Fruit fly (Drosophila melanogaster) whole organism, embryonic: ENCODE measurements around the gene CG4332.

Experiments
- Ada2b ChIP-seq: fragments of 200-800 bp; sonication (Bioruptor generic); IDR thresholded peaks from 2 replicates; pipeline ENCODE4 v1.3.6; 2022; ENCODE audit warnings: missing biosample characterization, missing genetic modification characterization
- Adf1 ChIP-seq: fragments of 200-800 bp; sonication (Bioruptor generic); IDR thresholded peaks from 2 replicates; pipeline ENCODE4 v1.3.6; 2022; ENCODE audit warnings: missing biosample characterization, missing genetic modification characterization
- Bdp1 ChIP-seq: fragments of 200-800 bp; sonication (Bioruptor generic); optimal IDR thresholded peaks from 3 replicates; lab custom pipeline; 2016; ENCODE audit warnings: missing biosample characterization, missing genetic modification characterization
- CG10462 ChIP-seq: fragments of 200-800 bp; sonication (Bioruptor generic); optimal IDR thresholded peaks from 2 replicates; lab custom pipeline; 2016; ENCODE audit warnings: missing biosample characterization, missing genetic modification characterization
- CG10654 ChIP-seq: fragments of 200-800 bp; sonication (Bioruptor generic); optimal IDR thresholded peaks from 2 replicates; lab custom pipeline; 2016; ENCODE audit warnings: missing biosample characterization, missing genetic modification characterization
- CG11247 ChIP-seq: fragments of 200-800 bp; sonication (Bioruptor generic); IDR thresholded peaks from 2 replicates; pipeline ENCODE4 v1.3.6; 2022; ENCODE audit warnings: missing biosample characterization, missing genetic modification characterization
- CG11504 ChIP-seq: fragments of 200-800 bp; sonication (Bioruptor generic); optimal IDR thresholded peaks from 3 replicates; lab custom pipeline; 2019; ENCODE audit warnings: missing biosample characterization, mild to moderate bottlenecking, missing genetic modification characterization, moderate library complexity
- CG12155 ChIP-seq: fragments of 200-800 bp; sonication (Bioruptor generic); optimal IDR thresholded peaks from 3 replicates; lab custom pipeline; 2016; ENCODE audit warnings: missing biosample characterization, missing genetic modification characterization
- CG13287 ChIP-seq: fragments of 200-800 bp; sonication (Bioruptor generic); IDR thresholded peaks from 2 replicates; pipeline ENCODE4 v1.3.6; 2022; ENCODE audit warnings: missing biosample characterization, missing genetic modification characterization; ENCODE audit not compliant: partially characterized antibody
- CG13296 ChIP-seq: fragments of 200-800 bp; sonication (Bioruptor generic); optimal IDR thresholded peaks from 3 replicates; lab custom pipeline; 2018; ENCODE audit warnings: missing biosample characterization, mild to moderate bottlenecking, missing genetic modification characterization
- CG17186 ChIP-seq: fragments of 200-800 bp; sonication (Bioruptor generic); optimal IDR thresholded peaks from 3 replicates; lab custom pipeline; 2017; ENCODE audit warnings: missing biosample characterization, missing genetic modification reagents, missing genetic modification characterization
- CG17359 ChIP-seq: fragments of 200-800 bp; sonication (Bioruptor generic); optimal IDR thresholded peaks from 3 replicates; lab custom pipeline; 2018; ENCODE audit warnings: missing biosample characterization, mild to moderate bottlenecking, missing genetic modification characterization, moderate library complexity
- CG31365 ChIP-seq: fragments of 200-800 bp; sonication (Bioruptor generic); optimal IDR thresholded peaks from 2 replicates; lab custom pipeline; 2018; ENCODE audit warnings: missing biosample characterization, mild to moderate bottlenecking, missing genetic modification characterization
- CG32772 ChIP-seq: fragments of 200-800 bp; sonication (Bioruptor generic); IDR thresholded peaks from 2 replicates; pipeline ENCODE4 v1.3.6; 2022; ENCODE audit warnings: missing biosample characterization, missing genetic modification characterization
- CG4730 ChIP-seq: fragments of 200-800 bp; sonication (Bioruptor generic); IDR thresholded peaks from 2 replicates; pipeline ENCODE4 v1.3.6; 2022; ENCODE audit warnings: missing biosample characterization, missing genetic modification characterization
- CG7372 ChIP-seq: fragments of 200-800 bp; sonication (Bioruptor generic); IDR thresholded peaks from 2 replicates; pipeline ENCODE4 v1.3.6; 2022; ENCODE audit warnings: missing biosample characterization, missing genetic modification characterization
- CG9932 ChIP-seq: fragments of 200-800 bp; sonication (Bioruptor generic); IDR thresholded peaks from 2 replicates; pipeline ENCODE4 v1.3.6; 2022; ENCODE audit warnings: missing biosample characterization, missing genetic modification characterization
- CoRest ChIP-seq: fragments of 200-800 bp; sonication (Bioruptor generic); optimal IDR thresholded peaks from 3 replicates; lab custom pipeline; 2018; ENCODE audit warnings: missing biosample characterization, mild to moderate bottlenecking, missing genetic modification characterization, moderate library complexity
- Dek ChIP-seq: fragments of 200-800 bp; sonication (Bioruptor generic); optimal IDR thresholded peaks from 3 replicates; lab custom pipeline; 2019; ENCODE audit warnings: missing biosample characterization, mild to moderate bottlenecking, missing genetic modification characterization, moderate library complexity
- Drgx ChIP-seq: fragments of 200-800 bp; sonication (Bioruptor generic); IDR thresholded peaks from 2 replicates; pipeline ENCODE4 v1.3.6; 2022; ENCODE audit warnings: missing biosample characterization, missing genetic modification characterization
- Eip74EF ChIP-seq, 2 experiments: fragments of 200-800 bp in 1 of 2; fragments of >200 bp in 1 of 2; sonication (Bioruptor generic) in 1 of 2; optimal IDR thresholded peaks; 2 replicates each; lab custom pipeline; 2017 to 2019; ENCODE audit warnings: missing biosample characterization in 2 of 2, missing genetic modification characterization in 2 of 2, mild to moderate bottlenecking in 1 of 2, moderate library complexity in 1 of 2
- Elba2 ChIP-seq: fragments of 200-800 bp; sonication (Bioruptor generic); optimal IDR thresholded peaks from 3 replicates; lab custom pipeline; 2016; ENCODE audit warnings: missing biosample characterization, missing genetic modification characterization
- Hmr ChIP-seq: fragments of 200-800 bp; sonication (Bioruptor generic); optimal IDR thresholded peaks from 3 replicates; lab custom pipeline; 2017; ENCODE audit warnings: mild to moderate bottlenecking, missing biosample characterization, missing genetic modification reagents, missing genetic modification characterization
- Med ChIP-seq: fragments of 200-800 bp; sonication (Bioruptor generic); peaks from one replicate; lab custom pipeline; 2016; ENCODE audit warnings: missing biosample characterization, missing genetic modification characterization, mild to moderate bottlenecking, inconsistent platforms, moderate library complexity
- Mes4 ChIP-seq: fragments of 200-800 bp; sonication (Bioruptor generic); optimal IDR thresholded peaks from 2 replicates; lab custom pipeline; 2016; ENCODE audit warnings: missing biosample characterization, missing genetic modification characterization
- Nf-YA ChIP-seq: fragments of 200-800 bp; sonication (Bioruptor generic); IDR thresholded peaks from 2 replicates; pipeline ENCODE4 v1.3.6; 2022; ENCODE audit warnings: missing biosample characterization, missing genetic modification characterization
- Pdp1 ChIP-seq, 2 experiments: fragments of 200-800 bp; sonication (Bioruptor generic); optimal IDR thresholded peaks; 3 replicates each; lab custom pipeline; 2016; ENCODE audit warnings: missing biosample characterization in 2 of 2, missing genetic modification characterization in 2 of 2, mild to moderate bottlenecking in 1 of 2, moderate library complexity in 1 of 2
- Six4 ChIP-seq: fragments of 200-800 bp; sonication (Bioruptor generic); optimal IDR thresholded peaks from 2 replicates; lab custom pipeline; 2016; ENCODE audit warnings: missing biosample characterization, missing genetic modification characterization
- Ssrp ChIP-seq: fragments of 200-800 bp; sonication (Bioruptor generic); optimal IDR thresholded peaks from 2 replicates; lab custom pipeline; 2018; ENCODE audit warnings: missing biosample characterization, mild to moderate bottlenecking, missing genetic modification characterization, moderate library complexity
- ara ChIP-seq: fragments of 200-800 bp; sonication (Bioruptor generic); IDR thresholded peaks from 2 replicates; pipeline ENCODE4 v1.3.6; 2022; ENCODE audit warnings: missing biosample characterization, missing genetic modification characterization
- caup ChIP-seq: fragments of 200-800 bp; sonication (Bioruptor generic); optimal IDR thresholded peaks from 3 replicates; lab custom pipeline; 2017; ENCODE audit warnings: missing biosample characterization, mild to moderate bottlenecking, missing genetic modification characterization, moderate library complexity; ENCODE audit not compliant: severe bottlenecking
- ci ChIP-seq: fragments of 200-800 bp; sonication (Bioruptor generic); IDR thresholded peaks from 3 replicates; pipeline ENCODE4 v1.3.6; 2022; ENCODE audit warnings: missing biosample characterization, missing genetic modification characterization
- dmrt99B ChIP-seq: fragments of 200-800 bp; sonication (Bioruptor generic); optimal IDR thresholded peaks from 2 replicates; lab custom pipeline; 2018; ENCODE audit warnings: missing biosample characterization, mild to moderate bottlenecking, missing genetic modification characterization, moderate library complexity
- dysf ChIP-seq: fragments of 200-800 bp; sonication (Bioruptor generic); IDR thresholded peaks from 3 replicates; pipeline ENCODE4 v1.3.6; 2022; ENCODE audit warnings: missing biosample characterization, missing genetic modification characterization
- grn ChIP-seq: fragments of 200-800 bp; sonication (Bioruptor generic); optimal IDR thresholded peaks from 3 replicates; lab custom pipeline; 2017; ENCODE audit warnings: missing biosample characterization, missing genetic modification characterization
- kah ChIP-seq: fragments of 200-800 bp; sonication (Bioruptor generic); optimal IDR thresholded peaks from 2 replicates; lab custom pipeline; 2018; ENCODE audit warnings: missing biosample characterization, mild to moderate bottlenecking, missing genetic modification characterization
- kni ChIP-seq: fragments of 200-800 bp; sonication (Bioruptor generic); optimal IDR thresholded peaks from 3 replicates; lab custom pipeline; 2017; ENCODE audit warnings: mild to moderate bottlenecking, missing biosample characterization, missing genetic modification reagents, missing genetic modification characterization
- nerfin-2 ChIP-seq: fragments of 200-800 bp; sonication (Bioruptor generic); IDR thresholded peaks from 2 replicates; pipeline ENCODE4 v1.3.6; 2022; ENCODE audit warnings: missing biosample characterization, missing genetic modification characterization; ENCODE audit not compliant: partially characterized antibody
- p53 ChIP-seq: fragments of 200-800 bp; sonication (Bioruptor generic); optimal IDR thresholded peaks from 2 replicates; lab custom pipeline; 2016; ENCODE audit warnings: missing biosample characterization, missing genetic modification characterization
- pan ChIP-seq, 4 experiments: fragments of >200 bp in 3 of 4; fragments of 200-800 bp in 1 of 4; sonication (Bioruptor generic) in 1 of 4; optimal IDR thresholded peaks in 3 of 4; IDR thresholded peaks in 1 of 4; 2 replicates each; pipeline versions ENCODE4 v1.3.6 to Lab custom; 2017 to 2022; ENCODE audit warnings: missing biosample characterization in 2 of 4, missing genetic modification characterization in 2 of 4, mixed read lengths in 1 of 4
- ranshi ChIP-seq: fragments of 200-800 bp; sonication (Bioruptor generic); IDR thresholded peaks from 2 replicates; pipeline ENCODE4 v1.3.6; 2022; ENCODE audit warnings: missing biosample characterization, missing genetic modification characterization
- rib ChIP-seq: fragments of 200-800 bp; sonication (Bioruptor generic); IDR thresholded peaks from 2 replicates; pipeline ENCODE4 v1.3.6; 2022; ENCODE audit warnings: missing biosample characterization, missing genetic modification characterization
- row ChIP-seq: fragments of 200-800 bp; sonication (Bioruptor generic); IDR thresholded peaks from 3 replicates; pipeline ENCODE4 v1.3.6; 2022; ENCODE audit warnings: missing biosample characterization, missing genetic modification characterization
- tin ChIP-seq: fragments of 200-800 bp; sonication (Bioruptor generic); optimal IDR thresholded peaks from 3 replicates; lab custom pipeline; 2016; ENCODE audit warnings: missing biosample characterization, missing genetic modification characterization
- trem ChIP-seq: fragments of 200-800 bp; optimal IDR thresholded peaks from 3 replicates; lab custom pipeline; 2019; ENCODE audit warnings: missing biosample characterization, mild to moderate bottlenecking, missing genetic modification characterization, moderate library complexity
- tup ChIP-seq: fragments of 200-800 bp; sonication (Bioruptor generic); optimal IDR thresholded peaks from 2 replicates; lab custom pipeline; 2016; ENCODE audit warnings: missing biosample characterization, mild to moderate bottlenecking, missing genetic modification characterization, moderate library complexity
- vvl ChIP-seq: fragments of 200-800 bp; sonication (Bioruptor generic); IDR thresholded peaks from 2 replicates; pipeline ENCODE4 v1.3.6; 2022; ENCODE audit warnings: missing biosample characterization, missing genetic modification characterization
- zen ChIP-seq: fragments of 200-800 bp; sonication (Bioruptor generic); optimal IDR thresholded peaks from 3 replicates; lab custom pipeline; 2018; ENCODE audit warnings: missing biosample characterization, mild to moderate bottlenecking, missing genetic modification characterization, moderate library complexity

CG4332 gene

DNA sequence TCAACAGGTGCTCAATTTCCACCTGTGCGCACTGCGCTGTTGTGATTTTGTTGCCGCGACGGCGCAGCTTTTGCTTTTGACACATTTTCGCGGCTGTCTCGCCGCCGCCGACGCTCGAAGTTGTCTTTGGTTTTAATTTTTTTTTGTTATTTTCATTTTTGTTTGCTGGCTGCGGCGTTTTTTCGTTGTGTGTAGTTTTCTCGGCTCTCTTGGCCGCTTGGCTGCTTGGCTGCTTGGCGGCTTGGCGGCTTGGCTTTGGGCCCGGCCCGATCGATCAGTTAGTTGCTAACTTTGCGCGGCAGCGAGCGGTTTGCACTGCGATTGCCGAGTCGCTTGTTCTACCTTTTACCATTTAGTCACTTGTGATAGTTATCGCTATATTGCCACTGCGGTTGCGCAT is 40.0 kb upstream of the CG4332 start, which contains the start of gene CG42237 (continued):
- TF ChIP-seq CoRest (tag; lab: Kevin White, UChicago) (no peak), kni (GFP tag; lab: Kevin White, UChicago) (no peak), CG9932 (GFP tag; lab: Robert Waterston, UW) (peak; percentile 39), rib (0 out of 2 replicates have a peak, but pooled peaks have one; percentile 11), Med (GFP tag; lab: Kevin White, UChicago) (peak; percentile 72), CG7372 (no peak), CG31365 (tag; lab: Kevin White, UChicago) (no peak), ara (GFP tag; lab: Robert Waterston, UW) (0 out of 2 replicates have a peak, but pooled peaks have one; percentile 31), CG13296 (GFP tag; lab: Kevin White, UChicago) (no peak), Hmr (no peak), caup (GFP tag; lab: Kevin White, UChicago) (no peak), CG32772 (GFP tag; lab: Robert Waterston, UW) (peak; percentile 40; the same call in 1 of the 2 replicates), CG17359 (tag; lab: Kevin White, UChicago) (no peak), Elba2 (GFP tag; lab: Kevin White, UChicago) (no peak), vvl (GFP tag; lab: Robert Waterston, UW) (0 out of 2 replicates have a peak, but pooled peaks have one; percentile 43), zen (no peak), Drgx (GFP tag; lab: Robert Waterston, UW) (peak; percentile 61), ranshi (GFP tag; lab: Robert Waterston, UW) (no peak), Mes4 (GFP tag; lab: Kevin White, UChicago) (no peak), grn (GFP tag; lab: Kevin White, UChicago) (no peak), Dek (tag; lab: Kevin White, UChicago) (no peak), ci (0 out of 3 replicates have a peak, but pooled peaks have one; percentile 24), CG10654 (no peak), Adf1 (GFP tag; lab: Robert Waterston, UW) (peak; percentile 48; the same call in 1 of the 2 replicates), p53 (no peak), CG17186 (GFP tag; lab: Kevin White, UChicago) (no peak), Nf-YA (no peak)
- TF ChIP-seq, all 482 proteins: peak for 19

DNA sequence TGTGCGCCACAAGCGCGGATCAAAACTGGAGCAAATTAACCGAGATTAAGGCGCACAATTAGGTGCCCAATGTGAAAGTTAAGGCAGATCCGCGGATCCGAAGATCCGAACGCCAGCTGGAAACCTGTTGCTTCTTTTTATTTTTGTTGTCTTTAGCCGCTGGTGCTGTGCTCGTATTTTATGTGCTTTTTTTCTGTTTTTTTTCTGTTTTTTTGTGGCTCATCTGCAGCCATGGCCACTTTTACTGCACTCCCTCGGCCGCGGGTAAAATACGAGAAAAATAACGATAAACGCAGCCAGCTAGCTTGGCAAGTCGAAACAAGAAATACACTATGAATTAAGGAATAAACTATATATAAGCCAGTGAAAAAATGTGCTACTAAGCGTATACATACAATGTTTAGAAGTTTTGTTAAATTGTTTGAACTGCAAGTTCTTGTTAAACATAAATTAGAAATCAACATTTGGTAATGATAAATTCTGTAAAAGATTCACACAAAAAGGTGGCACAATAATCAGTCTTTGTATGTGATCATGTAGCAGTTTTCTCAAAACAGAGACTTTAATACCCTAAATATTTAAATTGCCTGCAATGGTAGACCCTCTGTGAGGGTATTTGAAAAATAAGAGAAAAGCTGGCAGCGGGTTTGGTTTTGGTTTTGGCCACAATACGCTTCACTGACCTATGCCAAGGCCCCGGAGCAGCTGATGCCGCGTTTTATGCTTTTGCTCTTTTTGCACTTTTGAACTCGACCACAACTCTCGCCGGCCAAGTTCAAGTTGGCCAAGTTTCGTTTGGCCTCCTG is 38.2 kb upstream of the CG4332 start:
- no peak for TF ChIP-seq dysf (GFP tag; lab: Robert Waterston, UW)
- no peak for TF ChIP-seq pan (optimal IDR thresholded peaks at IDR 0.05; lab: Kevin White, UChicago)
- no peak for TF ChIP-seq pan (GFP tag; optimal IDR thresholded peaks at IDR 0.05 in 1 of 2, IDR thresholded peaks at IDR 0.05 in 1 of 2)
- no peak for TF ChIP-seq Adf1 (GFP tag; lab: Robert Waterston, UW)
- TF ChIP-seq CG11247, result no peak
- no peak for TF ChIP-seq Ssrp (tag; lab: Kevin White, UChicago)
- no peak for TF ChIP-seq tup (GFP tag; lab: Kevin White, UChicago)
- TF ChIP-seq trem (tag; lab: Kevin White, UChicago), result no peak
- TF ChIP-seq CG13287 (GFP tag; lab: Robert Waterston, UW), result no peak
- TF ChIP-seq nerfin-2 (GFP tag; lab: Robert Waterston, UW), result no peak
- TF ChIP-seq row, result peak; percentile 22; the same call in 2 of the 3 replicates
- no peak for TF ChIP-seq kah (GFP tag; lab: Kevin White, UChicago)
- peak; percentile 22 for TF ChIP-seq dmrt99B (tag; lab: Kevin White, UChicago)
- peak; percentile 49 for TF ChIP-seq CG11504 (tag; lab: Kevin White, UChicago)
- TF ChIP-seq CG4730 (GFP tag; lab: Robert Waterston, UW), result no peak
- TF ChIP-seq Pdp1 (GFP tag; optimal IDR thresholded peaks at IDR 0.05; lab: Kevin White, UChicago), result no peak
- no peak for TF ChIP-seq CG10462 (GFP tag; lab: Kevin White, UChicago)
- TF ChIP-seq CG12155 (GFP tag; lab: Kevin White, UChicago), result no peak
- TF ChIP-seq CG7372, result no peak
- TF ChIP-seq tin (GFP tag; lab: Kevin White, UChicago), result no peak
- TF ChIP-seq Ada2b, result no peak
- peak in 1 of 2 experiments; percentile 14 for TF ChIP-seq Eip74EF (GFP tag; optimal IDR thresholded peaks at IDR 0.05; lab: Kevin White, UChicago)
- TF ChIP-seq Six4 (GFP tag; lab: Kevin White, UChicago), result no peak
- no peak for TF ChIP-seq Bdp1
